Fruit fly (Drosophila melanogaster): Measurements from ENCODE around the gene CG9372.

CG9372 gene

dm6 chr3L:19590422-19590821, 15.6 kb upstream of the CG9372 start, which contains the start of gene CG14100 (continued):
- TF ChIP-seq h (GFP tag; optimal IDR thresholded peaks at IDR 0.05) (peak; percentile 100), brk (GFP tag; optimal IDR thresholded peaks at IDR 0.05) (peak; percentile 99)

dm6 chr3L:19598369-19599148, 7.4 kb upstream of the CG9372 start, which contains the start of the genes ash1 and Taf6:
Gene ash1 (minus strand): TSS chr3L:19598755.
Gene Taf6 (plus strand): TSS chr3L:19599088.
- TF ChIP-seq Rel (GFP tag; optimal IDR thresholded peaks at IDR 0.05) (no peak), Rel (tag; optimal IDR thresholded peaks at IDR 0.05) (peak; percentile 45), rgr (GFP tag; optimal IDR thresholded peaks at IDR 0.05) (no peak), jim (GFP tag; optimal IDR thresholded peaks at IDR 0.05) (no peak), Myc (optimal IDR thresholded peaks at IDR 0.05) (peak; percentile 88)

- TF ChIP-seq rgr (GFP tag; optimal IDR thresholded peaks at IDR 0.05) (no peak), brk (GFP tag; optimal IDR thresholded peaks at IDR 0.05) (no peak), pan (optimal IDR thresholded peaks at IDR 0.05) (no peak), Mio (GFP tag; optimal IDR thresholded peaks at IDR 0.05) (no peak), sage (GFP tag; optimal IDR thresholded peaks at IDR 0.05) (no peak), psq (GFP tag; optimal IDR thresholded peaks at IDR 0.05) (no peak), br (GFP tag; optimal IDR thresholded peaks at IDR 0.05) (no peak), h (GFP tag; optimal IDR thresholded peaks at IDR 0.05) (no peak), Jra (GFP tag; optimal IDR thresholded peaks at IDR 0.05) (no peak), Rel (GFP tag; optimal IDR thresholded peaks at IDR 0.05) (no peak), Rel (tag; optimal IDR thresholded peaks at IDR 0.05) (no peak), HLH106 (tag; optimal IDR thresholded peaks at IDR 0.05) (no peak), Dif (GFP tag; optimal IDR thresholded peaks at IDR 0.05; ENCODE audit: partially characterized antibody) (no peak)
Observed at dm6 chr3L:19601413-19601812, 4.6 kb upstream of the CG9372 start, which contains the start of gene CG9368. Gene CG9368 (plus strand): TSS chr3L:19601633.

- TF ChIP-seq GATAd (GFP tag; optimal IDR thresholded peaks at IDR 0.05) (peak; percentile 95), Sp1 (GFP tag; optimal IDR thresholded peaks at IDR 0.05) (peak; percentile 99), sv (GFP tag; optimal IDR thresholded peaks at IDR 0.05) (peak; percentile 99), jim (GFP tag; optimal IDR thresholded peaks at IDR 0.05) (peak; percentile 76), usp (GFP tag; optimal IDR thresholded peaks at IDR 0.05) (no peak), br (GFP tag; optimal IDR thresholded peaks at IDR 0.05) (peak; percentile 98), Rel (GFP tag; optimal IDR thresholded peaks at IDR 0.05) (peak; percentile 92), Rel (tag; optimal IDR thresholded peaks at IDR 0.05) (peak; percentile 90), CG9705 (GFP tag; optimal IDR thresholded peaks at IDR 0.05) (peak; percentile 99), Dif (GFP tag; optimal IDR thresholded peaks at IDR 0.05; ENCODE audit: partially characterized antibody) (no peak), tai (GFP tag; optimal IDR thresholded peaks at IDR 0.05) (no peak), CG32264 (GFP tag; optimal IDR thresholded peaks at IDR 0.05) (peak; percentile 96), dmrt93B (GFP tag; optimal IDR thresholded peaks at IDR 0.05) (peak; percentile 99), Mio (GFP tag; optimal IDR thresholded peaks at IDR 0.05) (peak; percentile 90), pan (optimal IDR thresholded peaks at IDR 0.05) (no peak), Vsx2 (GFP tag; optimal IDR thresholded peaks at IDR 0.05; ENCODE audit: partially characterized antibody) (no peak), CrebA (GFP tag; optimal IDR thresholded peaks at IDR 0.05; ENCODE audit: borderline replicate concordance) (no peak), HLH106 (tag; optimal IDR thresholded peaks at IDR 0.05) (peak; percentile 99), psq (GFP tag; optimal IDR thresholded peaks at IDR 0.05) (peak; percentile 97), Abd-B (GFP tag; optimal IDR thresholded peaks at IDR 0.05) (no peak), rgr (GFP tag; optimal IDR thresholded peaks at IDR 0.05) (peak; percentile 99), sage (GFP tag; optimal IDR thresholded peaks at IDR 0.05) (peak; percentile 98), Myc (optimal IDR thresholded peaks at IDR 0.05) (peak; percentile 42), ey (GFP tag; optimal IDR thresholded peaks at IDR 0.05) (peak; percentile 98), dl (GFP tag; optimal IDR thresholded peaks at IDR 0.05; ENCODE audit: insufficient read depth in 1 of 2, partially characterized antibody in 2 of 2) (no peak), foxo (GFP tag; optimal IDR thresholded peaks at IDR 0.05) (peak; percentile 91 to 99), OdsH (GFP tag; optimal IDR thresholded peaks at IDR 0.05) (peak; percentile 99), lola (GFP tag; optimal IDR thresholded peaks at IDR 0.05) (no peak), N (GFP tag; optimal IDR thresholded peaks at IDR 0.05) (no peak), fru (GFP tag; optimal IDR thresholded peaks at IDR 0.05) (peak; percentile 99), brk (GFP tag; optimal IDR thresholded peaks at IDR 0.05) (no peak), Hnf4 (GFP tag; optimal IDR thresholded peaks at IDR 0.05) (peak; percentile 98), Jra (GFP tag; optimal IDR thresholded peaks at IDR 0.05) (peak; percentile 98), Hr83 (GFP tag; optimal IDR thresholded peaks at IDR 0.05; ENCODE audit: poor library complexity, severe bottlenecking) (peak; percentile 95), Hr78 (GFP tag; optimal IDR thresholded peaks at IDR 0.05) (no peak), Dfd (GFP tag; optimal IDR thresholded peaks at IDR 0.05) (no peak), dsf (GFP tag; optimal IDR thresholded peaks at IDR 0.05; ENCODE audit: borderline replicate concordance) (peak; percentile 96), woc (GFP tag; optimal IDR thresholded peaks at IDR 0.05) (peak; percentile 97), h (GFP tag; optimal IDR thresholded peaks at IDR 0.05) (peak; percentile 99)
Observed at dm6 chr3L:19612172-19612571, 6.2 kb downstream of the CG9372 start, which contains the start of the genes Lon and PIG-F. Gene Lon (minus strand): TSS chr3L:19612199. Gene PIG-F (plus strand): TSS chr3L:19612455.
